Fruit fly (Drosophila melanogaster) whole organism, embryonic: ENCODE data around the gene CG4972.
A peak's percentile ranks its signal among the peaks of the same experiment; 100 is the strongest.

Experiments
- Adf1 ChIP-seq: fragments of 200-800 bp; sonication (Bioruptor generic); IDR thresholded peaks from 2 replicates; pipeline ENCODE4 v1.3.6; 2022; ENCODE audit warnings: missing biosample characterization, missing genetic modification characterization
- BtbVII ChIP-seq: fragments of 200-800 bp; sonication (Bioruptor generic); optimal IDR thresholded peaks from 3 replicates; lab custom pipeline; 2017; ENCODE audit warnings: missing biosample characterization, mild to moderate bottlenecking, missing genetic modification characterization
- CG11398 ChIP-seq: fragments of 200-800 bp; sonication (Bioruptor generic); optimal IDR thresholded peaks from 2 replicates; lab custom pipeline; 2016; ENCODE audit warnings: missing biosample characterization, missing genetic modification characterization
- CG12104 ChIP-seq: fragments of 200-800 bp; sonication (Bioruptor generic); optimal IDR thresholded peaks from 3 replicates; lab custom pipeline; 2016; ENCODE audit warnings: missing biosample characterization, missing genetic modification characterization
- CG12391 ChIP-seq: fragments of 200-800 bp; sonication (Bioruptor generic); optimal IDR thresholded peaks from 3 replicates; lab custom pipeline; 2018; ENCODE audit warnings: missing biosample characterization, mild to moderate bottlenecking, missing genetic modification characterization, moderate library complexity
- CG14710 ChIP-seq: fragments of 200-800 bp; sonication (Bioruptor generic); optimal IDR thresholded peaks from 3 replicates; lab custom pipeline; 2019; ENCODE audit warnings: missing biosample characterization, mild to moderate bottlenecking, missing genetic modification characterization, moderate library complexity
- CG15696 ChIP-seq: fragments of 200-800 bp; sonication (Bioruptor generic); optimal IDR thresholded peaks from 2 replicates; lab custom pipeline; 2019; ENCODE audit warnings: missing biosample characterization, mild to moderate bottlenecking, missing genetic modification characterization, moderate library complexity
- CG30020 ChIP-seq: fragments of 200-800 bp; optimal IDR thresholded peaks from 2 replicates; lab custom pipeline; 2019; ENCODE audit warnings: missing biosample characterization, mild to moderate bottlenecking, missing genetic modification characterization, moderate library complexity
- CG34376 ChIP-seq: fragments of 200-800 bp; sonication (Bioruptor generic); optimal IDR thresholded peaks from 2 replicates; lab custom pipeline; 2018; ENCODE audit warnings: missing biosample characterization, mild to moderate bottlenecking, missing genetic modification characterization
- CG4282 ChIP-seq: fragments of 200-800 bp; sonication (Bioruptor generic); optimal IDR thresholded peaks from 2 replicates; lab custom pipeline; 2016; ENCODE audit warnings: missing biosample characterization, missing genetic modification characterization
- CG6683 ChIP-seq: fragments of 200-800 bp; sonication (Bioruptor generic); optimal IDR thresholded peaks from 2 replicates; lab custom pipeline; 2017; ENCODE audit warnings: missing biosample characterization, mild to moderate bottlenecking, missing genetic modification characterization, missing genetic modification reagents
- CG7839 ChIP-seq: fragments of 200-800 bp; sonication (Bioruptor generic); optimal IDR thresholded peaks from 3 replicates; lab custom pipeline; 2018; ENCODE audit warnings: missing biosample characterization, mild to moderate bottlenecking, missing genetic modification characterization, moderate library complexity
- CG7963 ChIP-seq: fragments of 200-800 bp; sonication (Bioruptor generic); IDR thresholded peaks from 3 replicates; pipeline ENCODE4 v1.3.6; 2022; ENCODE audit warnings: missing biosample characterization, missing genetic modification characterization; ENCODE audit not compliant: partially characterized antibody
- CG8290 ChIP-seq, 3 experiments: fragments of 200-800 bp; sonication (Bioruptor generic); optimal IDR thresholded peaks; 2 replicates each; lab custom pipeline; 2016 to 2019; ENCODE audit warnings: missing biosample characterization in 3 of 3, missing genetic modification characterization in 3 of 3, mild to moderate bottlenecking in 2 of 3, moderate library complexity in 1 of 3
- CG9437 ChIP-seq: fragments of 200-800 bp; sonication (Bioruptor generic); optimal IDR thresholded peaks from 2 replicates; lab custom pipeline; 2018; ENCODE audit warnings: missing biosample characterization, mild to moderate bottlenecking, missing genetic modification characterization
- Dfd ChIP-seq, 2 experiments: fragments of >200 bp; optimal IDR thresholded peaks; 2 replicates each; lab custom pipeline; 2017; ENCODE audit warnings: missing biosample characterization in 2 of 2, missing genetic modification characterization in 2 of 2
- E2f2 ChIP-seq: fragments of 200-800 bp; sonication (Bioruptor generic); IDR thresholded peaks from 2 replicates; pipeline ENCODE4 v1.3.6; 2022; ENCODE audit warnings: missing biosample characterization, missing genetic modification characterization
- H2.0 ChIP-seq: fragments of 200-800 bp; sonication (Bioruptor generic); IDR thresholded peaks from 2 replicates; pipeline ENCODE4 v1.3.6; 2022; ENCODE audit warnings: missing biosample characterization, missing genetic modification characterization
- HHEX ChIP-seq: fragments of 200-800 bp; sonication (Bioruptor generic); optimal IDR thresholded peaks from 3 replicates; lab custom pipeline; 2017; ENCODE audit warnings: missing biosample characterization, mild to moderate bottlenecking, missing genetic modification characterization, missing genetic modification reagents
- HmgZ ChIP-seq: fragments of 200-800 bp; sonication (Bioruptor generic); optimal IDR thresholded peaks from 2 replicates; lab custom pipeline; 2018; ENCODE audit warnings: missing biosample characterization, mild to moderate bottlenecking, missing genetic modification characterization
- Max ChIP-seq: fragments of 200-800 bp; sonication (Bioruptor generic); optimal IDR thresholded peaks from 2 replicates; lab custom pipeline; 2016; ENCODE audit warnings: missing biosample characterization, mild to moderate bottlenecking, missing genetic modification characterization
- Nf-YC ChIP-seq: fragments of 200-800 bp; optimal IDR thresholded peaks from 3 replicates; lab custom pipeline; 2019; ENCODE audit warnings: missing biosample characterization, mild to moderate bottlenecking, missing genetic modification characterization, moderate library complexity
- Sox100B ChIP-seq: fragments of 200-800 bp; sonication (Bioruptor generic); optimal IDR thresholded peaks from 3 replicates; lab custom pipeline; 2018; ENCODE audit warnings: missing biosample characterization, mild to moderate bottlenecking, missing genetic modification characterization
- Stat92E ChIP-seq, 3 experiments: fragments of >200 bp in 2 of 3; fragments of 200-800 bp in 1 of 3; sonication (Bioruptor generic) in 1 of 3; optimal IDR thresholded peaks; 2 replicates each; lab custom pipeline; 2017 to 2019; ENCODE audit warnings: missing biosample characterization in 3 of 3, missing genetic modification characterization in 3 of 3, mild to moderate bottlenecking in 1 of 3, moderate library complexity in 1 of 3
- bbx ChIP-seq: fragments of 200-800 bp; sonication (Bioruptor generic); IDR thresholded peaks from 2 replicates; pipeline ENCODE4 v1.3.6; 2022; ENCODE audit warnings: missing biosample characterization, missing genetic modification characterization; ENCODE audit not compliant: partially characterized antibody
- dimm ChIP-seq: fragments of 200-800 bp; sonication (Bioruptor generic); IDR thresholded peaks from 2 replicates; pipeline ENCODE4 v1.3.6; 2022; ENCODE audit warnings: missing biosample characterization, missing genetic modification characterization
- gcm2 ChIP-seq: fragments of 200-800 bp; sonication (Bioruptor generic); optimal IDR thresholded peaks from 2 replicates; lab custom pipeline; 2016; ENCODE audit warnings: missing biosample characterization, missing genetic modification characterization
- jumu ChIP-seq: fragments of 200-800 bp; sonication (Bioruptor generic); optimal IDR thresholded peaks from 3 replicates; lab custom pipeline; 2016; ENCODE audit warnings: missing biosample characterization, missing genetic modification characterization
- lov ChIP-seq, 2 experiments: fragments of 200-800 bp in 1 of 2; fragments of >200 bp in 1 of 2; sonication (Bioruptor generic) in 1 of 2; IDR thresholded peaks in 1 of 2; optimal IDR thresholded peaks in 1 of 2; 2 replicates in 1 of 2; 3 replicates in 1 of 2; pipeline versions ENCODE4 v1.3.6 to Lab custom; 2017 to 2022; ENCODE audit warnings: missing biosample characterization in 1 of 2, missing genetic modification characterization in 1 of 2
- psq ChIP-seq: fragments of 200-800 bp; sonication (Bioruptor generic); optimal IDR thresholded peaks from 2 replicates; lab custom pipeline; 2017; ENCODE audit warnings: missing biosample characterization, missing genetic modification characterization
- pum ChIP-seq: fragments of 200-800 bp; sonication (Bioruptor generic); optimal IDR thresholded peaks from 2 replicates; lab custom pipeline; 2016; ENCODE audit warnings: missing biosample characterization, missing genetic modification characterization
- ro ChIP-seq: fragments of 200-800 bp; sonication (Bioruptor generic); IDR thresholded peaks from 2 replicates; pipeline ENCODE4 v1.3.6; 2022; ENCODE audit warnings: missing biosample characterization, missing genetic modification characterization
- schlank ChIP-seq: fragments of 200-800 bp; sonication (Bioruptor generic); optimal IDR thresholded peaks from 2 replicates; lab custom pipeline; 2018; ENCODE audit warnings: missing biosample characterization, mild to moderate bottlenecking, missing genetic modification characterization
- sqz ChIP-seq: fragments of 200-800 bp; sonication (Bioruptor generic); optimal IDR thresholded peaks from 3 replicates; lab custom pipeline; 2018; ENCODE audit warnings: missing biosample characterization, mild to moderate bottlenecking, missing genetic modification characterization
- sug ChIP-seq: fragments of 200-800 bp; optimal IDR thresholded peaks from 2 replicates; lab custom pipeline; 2019; ENCODE audit warnings: missing biosample characterization, mild to moderate bottlenecking, missing genetic modification characterization, moderate library complexity
- tgo ChIP-seq: fragments of 200-800 bp; sonication (Bioruptor generic); IDR thresholded peaks from 3 replicates; pipeline ENCODE4 v1.3.6; 2022; ENCODE audit warnings: missing biosample characterization, missing genetic modification characterization
- twi ChIP-seq: fragments of 200-800 bp; optimal IDR thresholded peaks from 2 replicates; lab custom pipeline; 2019; ENCODE audit warnings: missing biosample characterization, mild to moderate bottlenecking, missing genetic modification characterization, moderate library complexity
- zf30C ChIP-seq: fragments of 200-800 bp; sonication (Bioruptor generic); optimal IDR thresholded peaks from 3 replicates; lab custom pipeline; 2018; ENCODE audit warnings: missing biosample characterization, mild to moderate bottlenecking, missing genetic modification characterization

CG4972 gene

DNA sequence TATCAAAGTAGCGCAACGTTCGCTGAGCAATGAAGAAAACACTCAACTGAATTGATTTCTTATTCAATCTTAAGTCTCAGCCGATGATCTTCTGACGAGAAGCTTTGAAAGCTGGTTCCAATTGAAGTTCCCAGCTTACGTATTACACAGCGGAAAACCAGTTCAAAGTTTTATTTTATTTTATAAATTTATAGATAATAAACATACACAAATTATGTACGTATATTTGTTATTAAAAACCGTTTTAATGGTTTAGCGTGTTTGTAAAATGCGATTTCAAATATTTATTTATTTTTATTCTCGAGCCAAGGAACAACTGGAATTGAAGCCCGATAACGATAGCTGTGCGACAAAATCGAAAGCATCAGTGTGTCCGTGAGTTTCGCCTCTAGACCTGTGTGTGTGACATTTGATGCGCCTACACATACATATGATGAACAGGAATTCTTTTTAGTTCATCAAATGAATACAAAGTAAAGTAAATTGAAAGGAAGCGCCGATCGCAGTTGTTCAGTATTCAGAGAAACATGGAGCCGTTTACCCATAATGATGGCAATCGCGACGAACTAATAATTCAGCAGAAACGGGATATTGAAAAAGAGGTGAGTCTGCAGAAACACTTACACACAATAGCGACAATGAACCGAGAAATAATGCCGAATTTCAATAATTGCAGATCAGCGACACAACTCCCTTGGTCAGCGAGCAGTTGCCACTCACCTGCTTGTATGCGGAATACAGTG lies 7.9 kb upstream of the CG4972 start, which contains the start of the genes CG5390 and CG4968 (continued):
- no peak for TF ChIP-seq lov (optimal IDR thresholded peaks at IDR 0.05; lab: Kevin White, UChicago)
- TF ChIP-seq lov (GFP tag; IDR thresholded peaks at IDR 0.05; lab: Robert Waterston, UW) = no peak
- TF ChIP-seq CG9437 = peak; percentile 98
- TF ChIP-seq jumu (GFP tag; lab: Kevin White, UChicago) = no peak
- peak; percentile 94 for TF ChIP-seq CG30020 (tag; lab: Kevin White, UChicago)
- TF ChIP-seq Dfd (GFP tag; optimal IDR thresholded peaks at IDR 0.05; lab: Kevin White, UChicago) = no peak
- TF ChIP-seq zf30C = peak; percentile 74
- TF ChIP-seq pum (GFP tag; lab: Kevin White, UChicago) = no peak
- peak; percentile 70 for TF ChIP-seq CG14710 (tag; lab: Kevin White, UChicago)
- TF ChIP-seq psq (GFP tag; lab: Kevin White, UChicago) = peak; percentile 30
- peak; percentile 76 for TF ChIP-seq BtbVII (GFP tag; lab: Kevin White, UChicago)
- TF ChIP-seq sqz (GFP tag; lab: Kevin White, UChicago) = peak; percentile 43
- TF ChIP-seq HmgZ (tag; lab: Kevin White, UChicago) = peak; percentile 68
- peak; percentile 43 for TF ChIP-seq twi
- TF ChIP-seq CG7963 (GFP tag; lab: Robert Waterston, UW) = 0 out of 3 replicates have a peak, but pooled peaks have one; percentile 17
- peak; percentile 50 for TF ChIP-seq Max (GFP tag; lab: Kevin White, UChicago)
- TF ChIP-seq CG8290 (GFP tag; optimal IDR thresholded peaks at IDR 0.05; lab: Kevin White, UChicago) = peak; percentile 66
- no peak for TF ChIP-seq CG8290 (tag; optimal IDR thresholded peaks at IDR 0.05; lab: Kevin White, UChicago)
- no peak for TF ChIP-seq CG7839 (tag; lab: Kevin White, UChicago)
- TF ChIP-seq H2.0 = peak; percentile 64
- TF ChIP-seq CG15696 (tag; lab: Kevin White, UChicago) = peak; percentile 32
- peak; percentile 70 for TF ChIP-seq E2f2
- TF ChIP-seq CG12104 (GFP tag; lab: Kevin White, UChicago) = peak; percentile 39
- no peak for TF ChIP-seq CG4282 (GFP tag; lab: Kevin White, UChicago)
- TF ChIP-seq Nf-YC = peak; percentile 78
- peak; percentile 48 for TF ChIP-seq Adf1 (GFP tag; lab: Robert Waterston, UW)
- TF ChIP-seq CG12391 = peak; percentile 85
- peak; percentile 20 for TF ChIP-seq gcm2 (GFP tag; lab: Kevin White, UChicago)
- peak; percentile 60 for TF ChIP-seq CG6683
- no peak for TF ChIP-seq CG11398 (GFP tag; lab: Kevin White, UChicago)
- no peak for TF ChIP-seq ro (GFP tag; lab: Robert Waterston, UW)
- peak; percentile 72 for TF ChIP-seq sug (tag; lab: Kevin White, UChicago)
- TF ChIP-seq HHEX (GFP tag; lab: Kevin White, UChicago) = peak; percentile 65
- peak; percentile 18 for TF ChIP-seq schlank
- TF ChIP-seq bbx (GFP tag; lab: Robert Waterston, UW) = peak; percentile 72
- no peak for TF ChIP-seq dimm (GFP tag; lab: Robert Waterston, UW)
- TF ChIP-seq tgo (GFP tag; lab: Robert Waterston, UW) = peak; percentile 45; the same call in 1 of the 3 replicates
- no peak for TF ChIP-seq Stat92E (GFP tag; optimal IDR thresholded peaks at IDR 0.05; lab: Kevin White, UChicago)
- peak; percentile 37 for TF ChIP-seq CG34376 (GFP tag; lab: Kevin White, UChicago)
- peak; percentile 65 for TF ChIP-seq Sox100B (GFP tag; lab: Kevin White, UChicago)
